Worm (Caenorhabditis elegans) whole organism, young adult: ENCODE results near the gene Y37E11B.6.

Experiments
- ceh-79 ChIP-seq: sonication (generic microtip); optimal IDR thresholded peaks from 2 replicates; lab custom pipeline; 2017; ENCODE audit warnings: mild to moderate bottlenecking, missing genetic modification characterization, missing compliant biosample characterization
- gei-17 ChIP-seq: fragments of 200-800 bp; sonication (Bioruptor generic); optimal IDR thresholded peaks from 2 replicates; lab custom pipeline; 2018; ENCODE audit warnings: mild to moderate bottlenecking, missing genetic modification characterization, missing compliant biosample characterization

ce11 chrIV:3610987-3611386 lies 11.9 kb upstream of the Y37E11B.6 start:
- TF ChIP-seq gei-17 (GFP tag; lab: Kevin White, UChicago) (no peak), ceh-79 (tag; lab: Kevin White, UChicago) (no peak)
